Fruit fly (Drosophila melanogaster) Kc167 (cell line): ENCODE measurements around the gene Hsp70Ab.

ENCODE experiments used
- Myc ChIP-seq: fragments of >200 bp; optimal IDR thresholded peaks from 2 replicates; lab custom pipeline; 2017; ENCODE audit warnings: missing external identifiers
- insv ChIP-seq: fragments of >200 bp; optimal IDR thresholded peaks from 3 replicates; lab custom pipeline; 2018; ENCODE audit warnings: missing external identifiers
- psq ChIP-seq: fragments of >200 bp; optimal IDR thresholded peaks from 2 replicates; lab custom pipeline; 2017; ENCODE audit warnings: missing external identifiers

DNA sequence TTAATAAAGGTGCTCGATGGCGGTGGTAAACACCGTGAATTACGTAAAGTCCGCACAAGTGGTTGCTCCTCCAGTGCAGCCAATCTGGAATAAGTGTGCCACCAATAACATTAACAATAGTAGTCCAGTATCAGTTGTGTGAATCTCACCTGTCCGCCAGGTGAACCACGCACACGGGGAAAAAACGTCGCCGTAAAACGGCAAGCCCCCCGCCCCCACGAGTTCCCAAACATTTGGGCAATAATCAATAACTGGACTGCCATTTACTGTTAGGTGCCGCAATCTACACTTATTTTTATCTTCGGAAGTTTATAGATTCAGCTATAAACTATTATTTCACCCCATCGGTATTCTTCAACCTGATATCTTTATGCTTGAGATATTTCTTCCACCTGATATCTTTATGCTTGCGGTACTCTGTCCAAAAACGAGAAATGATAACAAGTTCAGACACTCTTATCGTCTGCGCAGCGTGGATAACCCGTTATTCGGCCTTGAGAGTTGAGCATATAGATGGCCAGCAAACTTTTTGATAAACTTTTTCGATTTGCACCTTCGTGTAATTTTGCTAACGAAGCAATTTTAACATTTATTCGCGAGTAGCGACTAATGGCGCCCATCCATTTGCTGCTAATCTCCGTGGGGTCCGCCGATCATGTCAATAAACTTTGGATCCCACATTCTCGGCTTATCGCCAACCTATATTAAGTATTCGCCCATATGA, 9.9 kb downstream of the Hsp70Ab start:
- no peak for TF ChIP-seq Myc (lab: Kevin White, UChicago)
- TF ChIP-seq psq, result no peak
- TF ChIP-seq insv (lab: Kevin White, UChicago), result no peak
